Fruit fly (Drosophila melanogaster): ENCODE results near the gene GckIII.
A peak's percentile ranks its signal among the peaks of the same experiment; 100 is the strongest.

Gene GckIII

DNA sequence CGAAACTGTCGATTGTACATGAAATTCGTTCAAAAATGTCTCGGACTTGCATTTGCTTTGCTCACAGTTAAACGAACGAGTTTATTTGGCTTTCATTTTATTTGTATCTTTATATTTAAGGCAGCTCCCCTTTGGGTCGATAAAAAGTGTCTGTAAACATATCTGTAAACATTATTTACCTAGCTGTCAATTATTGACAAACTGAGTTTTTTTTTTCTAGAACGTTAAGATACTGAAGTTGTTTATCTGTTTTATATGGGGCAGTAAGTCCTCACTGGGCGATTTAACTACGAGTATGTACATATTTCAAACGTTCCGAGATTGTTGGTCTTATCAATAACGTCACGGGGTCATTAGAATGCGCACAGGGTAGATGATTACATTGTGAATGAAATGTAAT lies 30.4 kb downstream of the GckIII start:
- TF ChIP-seq fkh (GFP tag; optimal IDR thresholded peaks at IDR 0.05) (peak; percentile 95), Ets96B (tag; optimal IDR thresholded peaks at IDR 0.05) (no peak), vri (GFP tag; optimal IDR thresholded peaks at IDR 0.05) (peak; percentile 31)

DNA sequence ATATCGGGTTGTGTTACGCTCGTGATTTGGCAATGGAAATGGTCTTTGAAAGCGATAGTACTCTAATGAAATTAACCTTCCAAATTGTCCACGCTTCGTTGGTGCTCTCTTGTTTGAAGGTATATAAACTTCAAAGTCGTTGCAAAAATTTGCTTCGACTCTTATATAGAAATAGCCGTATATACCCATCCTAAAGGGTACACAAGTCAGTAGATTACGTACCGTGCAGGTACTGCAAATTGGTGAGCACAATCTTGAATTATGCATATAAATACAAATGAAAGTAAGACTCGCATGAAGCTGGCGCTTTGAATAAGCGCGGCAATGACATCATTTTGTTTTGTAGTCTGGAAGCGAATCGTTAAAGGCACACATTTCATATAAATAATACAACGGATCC lies 30.9 kb downstream of the GckIII start:
- TF ChIP-seq Met (GFP tag; optimal IDR thresholded peaks at IDR 0.05) (peak; percentile 35), net (GFP tag; optimal IDR thresholded peaks at IDR 0.05) (no peak), topi (GFP tag; optimal IDR thresholded peaks at IDR 0.05) (no peak), lz (GFP tag; optimal IDR thresholded peaks at IDR 0.05) (no peak), CG8119 (GFP tag; IDR thresholded peaks at IDR 0.05) (no peak), CG8632 (GFP tag; optimal IDR thresholded peaks at IDR 0.05) (no peak), spab (GFP tag; optimal IDR thresholded peaks at IDR 0.05) (no peak), CG16779 (tag; optimal IDR thresholded peaks at IDR 0.05) (no peak), CG3919 (GFP tag; optimal IDR thresholded peaks at IDR 0.05) (no peak), pdm3 (GFP tag; optimal IDR thresholded peaks at IDR 0.05) (no peak), dsx (GFP tag; optimal IDR thresholded peaks at IDR 0.05; ENCODE audit: poor library complexity, severe bottlenecking) (no peak), CG11762 (GFP tag; optimal IDR thresholded peaks at IDR 0.05; ENCODE audit: insufficient read depth) (no peak), CG6854 (GFP tag; optimal IDR thresholded peaks at IDR 0.05) (no peak), eg (GFP tag; IDR thresholded peaks at IDR 0.05) (no peak), Hr39 (GFP tag; optimal IDR thresholded peaks at IDR 0.05) (no peak), CG9139 (GFP tag; optimal IDR thresholded peaks at IDR 0.05) (no peak), CG31627 (GFP tag; optimal IDR thresholded peaks at IDR 0.05) (no peak), cyc (GFP tag; optimal IDR thresholded peaks at IDR 0.05) (no peak), CG6808 (GFP tag; optimal IDR thresholded peaks at IDR 0.05) (no peak), CG11294 (GFP tag; IDR thresholded peaks at IDR 0.05) (no peak), Smox (GFP tag; optimal IDR thresholded peaks at IDR 0.05) (no peak), vri (GFP tag; optimal IDR thresholded peaks at IDR 0.05) (peak; percentile 40), Ets21C (GFP tag; optimal IDR thresholded peaks at IDR 0.05) (no peak), esn (GFP tag; optimal IDR thresholded peaks at IDR 0.05) (peak; percentile 14), fd85E (GFP tag; optimal IDR thresholded peaks at IDR 0.05) (no peak), fd59A (GFP tag; optimal IDR thresholded peaks at IDR 0.05) (no peak), acj6 (GFP tag; optimal IDR thresholded peaks at IDR 0.05) (no peak), Ets96B (tag; optimal IDR thresholded peaks at IDR 0.05) (no peak), Eip78C (GFP tag) (peak; percentile 55), Eip93F (GFP tag; optimal IDR thresholded peaks at IDR 0.05) (no peak), Lpt (GFP tag; optimal IDR thresholded peaks at IDR 0.05) (no peak), CG34406 (GFP tag; optimal IDR thresholded peaks at IDR 0.05) (no peak)

DNA sequence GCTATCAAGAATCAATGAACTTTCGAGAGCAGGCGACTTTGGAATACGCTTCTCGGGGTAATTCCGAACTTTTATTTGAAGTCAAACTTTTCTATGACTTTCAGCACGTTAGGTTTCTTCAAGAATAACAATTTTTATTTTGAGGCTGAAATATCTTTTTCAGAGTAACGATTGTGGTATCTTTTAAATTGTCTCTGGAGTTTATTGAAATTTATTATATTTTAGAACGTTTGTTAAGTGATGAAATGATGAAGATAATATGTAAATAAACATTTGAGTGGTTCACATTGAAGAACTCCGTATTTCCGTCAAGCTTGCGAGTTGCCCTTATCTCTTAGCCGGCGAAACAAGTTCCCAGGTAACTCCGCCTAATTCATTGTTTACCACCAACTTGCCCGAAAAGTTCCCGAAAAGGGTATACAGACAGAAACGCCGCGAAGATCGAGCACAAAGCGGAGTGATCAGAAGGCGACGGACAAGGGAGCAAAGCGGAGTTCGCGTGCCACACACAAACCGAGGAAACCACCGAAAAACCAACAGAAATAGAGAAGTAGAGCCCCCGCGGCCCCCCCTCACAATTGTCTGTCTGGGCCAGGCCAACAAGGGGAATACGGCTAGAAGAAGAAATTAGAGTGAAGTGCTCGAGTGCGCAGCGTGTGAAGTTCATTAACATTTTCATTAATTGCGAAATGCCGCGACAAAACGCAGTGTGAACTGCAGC lies 32.5 kb downstream of the GckIII start:
- TF ChIP-seq Ets21C (GFP tag; optimal IDR thresholded peaks at IDR 0.05), result peak; percentile 38
- TF ChIP-seq CG11762 (GFP tag; optimal IDR thresholded peaks at IDR 0.05; ENCODE audit: insufficient read depth), result no peak
- peak; percentile 33 for TF ChIP-seq CG8319 (GFP tag; optimal IDR thresholded peaks at IDR 0.05)
- peak; percentile 92 for TF ChIP-seq Eip78C (GFP tag)
- TF ChIP-seq pdm3 (GFP tag; optimal IDR thresholded peaks at IDR 0.05), result peak; percentile 71
- peak; percentile 39 for TF ChIP-seq CG9139 (GFP tag; optimal IDR thresholded peaks at IDR 0.05)
- TF ChIP-seq fd59A (GFP tag; optimal IDR thresholded peaks at IDR 0.05), result peak; percentile 69
- peak; percentile 52 for TF ChIP-seq CG10669 (GFP tag; optimal IDR thresholded peaks at IDR 0.05)
- TF ChIP-seq salr (GFP tag; optimal IDR thresholded peaks at IDR 0.05), result peak; percentile 3 to 23
- no peak for TF ChIP-seq CG11294 (GFP tag; IDR thresholded peaks at IDR 0.05)
- TF ChIP-seq svp (GFP tag), result peak; percentile 91
- TF ChIP-seq CG3919 (GFP tag; optimal IDR thresholded peaks at IDR 0.05), result peak; percentile 55
- TF ChIP-seq topi (GFP tag; optimal IDR thresholded peaks at IDR 0.05), result peak; percentile 79
- no peak for TF ChIP-seq Eip93F (GFP tag; optimal IDR thresholded peaks at IDR 0.05)
- TF ChIP-seq Hr4 (GFP tag; optimal IDR thresholded peaks at IDR 0.05), result peak; percentile 35
- TF ChIP-seq Smox (GFP tag; optimal IDR thresholded peaks at IDR 0.05), result peak; percentile 20
- peak; percentile 69 for TF ChIP-seq Hr39 (GFP tag; optimal IDR thresholded peaks at IDR 0.05)
- TF ChIP-seq cyc (GFP tag; optimal IDR thresholded peaks at IDR 0.05), result peak; percentile 57
- no peak for TF ChIP-seq eg (GFP tag; IDR thresholded peaks at IDR 0.05)
- TF ChIP-seq CG16779 (tag; optimal IDR thresholded peaks at IDR 0.05), result no peak
- peak; percentile 51 for TF ChIP-seq CG8632 (GFP tag; optimal IDR thresholded peaks at IDR 0.05)
- peak; percentile 10 for TF ChIP-seq CG1621 (tag; optimal IDR thresholded peaks at IDR 0.05)
- TF ChIP-seq lz (GFP tag; optimal IDR thresholded peaks at IDR 0.05), result peak; percentile 68
- no peak for TF ChIP-seq CG15336 (GFP tag; IDR thresholded peaks at IDR 0.05)
- peak; percentile 63 for TF ChIP-seq CG32006 (GFP tag; optimal IDR thresholded peaks at IDR 0.05)
- peak; percentile 54 for TF ChIP-seq net (GFP tag; optimal IDR thresholded peaks at IDR 0.05)
- peak; percentile 61 for TF ChIP-seq spab (GFP tag; optimal IDR thresholded peaks at IDR 0.05)
- TF ChIP-seq ss (GFP tag; optimal IDR thresholded peaks at IDR 0.05), result peak; percentile 32 to 38
- TF ChIP-seq vri (GFP tag; optimal IDR thresholded peaks at IDR 0.05), result peak; percentile 62
- no peak for TF ChIP-seq fd85E (GFP tag; optimal IDR thresholded peaks at IDR 0.05)
- peak; percentile 75 for TF ChIP-seq Sox14 (GFP tag; optimal IDR thresholded peaks at IDR 0.05)
- peak; percentile 37 for TF ChIP-seq CG6276 (GFP tag; optimal IDR thresholded peaks at IDR 0.05)

Data from whole organism, prepupa.